Worm (Caenorhabditis elegans) whole organism, L4 larva: Measurements from ENCODE around the gene fbxa-2.

Source experiments
- F26F4.8 ChIP-seq: fragments of 200-800 bp; sonication (Bioruptor generic); conservative IDR thresholded peaks from 2 replicates; pipeline ENCODE4 v1.3.6; 2022; ENCODE audit warnings: missing genetic modification characterization, missing compliant biosample characterization
- ZK546.5 ChIP-seq, 2 experiments: sonication (generic microtip); optimal IDR thresholded peaks; 2 replicates each; lab custom pipeline; 2017; ENCODE audit warnings: missing biosample characterization in 2 of 2, missing genetic modification characterization in 2 of 2
- daf-16 ChIP-seq, 3 experiments: sonication (generic microtip); optimal IDR thresholded peaks; 2 replicates each; lab custom pipeline; 2016 to 2017; ENCODE audit warnings: missing genetic modification characterization in 3 of 3, missing genetic modification reagents in 3 of 3, mild to moderate bottlenecking in 2 of 3, missing compliant biosample characterization in 2 of 3, missing biosample characterization in 1 of 3, moderate library complexity in 1 of 3
- egl-27 ChIP-seq: sonication (generic microtip); optimal IDR thresholded peaks from 3 replicates; lab custom pipeline; 2017; ENCODE audit warnings: missing biosample characterization, missing genetic modification reagents, missing genetic modification characterization
- unc-62 ChIP-seq, 3 experiments: fragments of 150-350 bp in 1 of 3; sonication (generic microtip); optimal IDR thresholded peaks in 2 of 3; peaks in 1 of 3; 1 replicate in 1 of 3; 2 replicates in 2 of 3; lab custom pipeline; 2014 to 2017; ENCODE audit warnings: missing biosample characterization in 3 of 3, missing genetic modification characterization in 3 of 3, missing genetic modification reagents in 3 of 3, missing genotype in 1 of 3

DNA sequence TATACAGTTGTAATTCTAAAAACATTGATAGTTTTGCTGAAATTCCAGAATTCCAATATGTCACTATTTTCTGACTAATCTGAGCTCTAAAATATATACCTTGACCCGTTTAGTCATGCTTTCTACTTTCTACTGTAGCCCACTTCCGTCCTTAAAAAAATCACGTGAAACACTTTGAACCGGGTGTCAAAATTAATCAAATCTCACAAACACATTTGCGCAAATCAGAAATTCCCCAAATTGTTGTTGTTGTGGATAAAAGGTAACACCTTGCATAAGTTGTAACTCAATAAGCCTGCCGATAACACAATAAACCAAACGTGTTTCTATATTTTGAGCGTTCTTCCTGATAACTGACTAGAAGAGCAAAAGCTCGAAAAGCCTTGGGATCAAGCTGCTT lies 37.8 kb upstream of the fbxa-2 start, which contains the start of gene srxa-7:
- no peak for TF ChIP-seq daf-16 (GFP tag; optimal IDR thresholded peaks at IDR 0.05; lab: Kevin White, UChicago)
- no peak for TF ChIP-seq daf-16 (tag; optimal IDR thresholded peaks at IDR 0.05; lab: Kevin White, UChicago)
- TF ChIP-seq F26F4.8: no peak
- no peak for TF ChIP-seq egl-27 (tag; lab: Kevin White, UChicago)
- TF ChIP-seq ZK546.5 (tag; optimal IDR thresholded peaks at IDR 0.05; lab: Kevin White, UChicago): no peak
- no peak for TF ChIP-seq unc-62 (GFP tag; optimal IDR thresholded peaks at IDR 0.05 in 1 of 2; lab: Kevin White, UChicago)
- TF ChIP-seq unc-62 (tag; optimal IDR thresholded peaks at IDR 0.05; lab: Kevin White, UChicago): no peak
